Worm (Caenorhabditis elegans) whole organism, L2 larva: Measurements from ENCODE around the gene T06E4.7.

ENCODE experiments used
- R02D3.7 ChIP-seq: fragments of 150-350 bp; optimal IDR thresholded peaks from 2 replicates; lab custom pipeline; 2014; ENCODE audit warnings: missing biosample characterization, missing genetic modification characterization
- aly-2 ChIP-seq: fragments of 150-350 bp; optimal IDR thresholded peaks from 2 replicates; lab custom pipeline; 2014; ENCODE audit warnings: missing biosample characterization, missing genetic modification characterization
- dmd-4 ChIP-seq: sonication (generic microtip); optimal IDR thresholded peaks from 2 replicates; lab custom pipeline; 2017; ENCODE audit warnings: missing biosample characterization, missing genetic modification characterization
- lsy-2 ChIP-seq, 2 experiments: fragments of 150-350 bp in 1 of 2; sonication (generic microtip) in 1 of 2; optimal IDR thresholded peaks; 2 replicates each; lab custom pipeline; 2014 to 2017; ENCODE audit warnings: missing biosample characterization in 2 of 2, missing genetic modification characterization in 2 of 2
- mab-5 ChIP-seq: fragments of 150-350 bp; optimal IDR thresholded peaks from 2 replicates; lab custom pipeline; 2014; ENCODE audit warnings: missing biosample characterization, missing genetic modification characterization
- nhr-25 ChIP-seq: fragments of 150-350 bp; sonication (generic microtip); optimal IDR thresholded peaks from 3 replicates; lab custom pipeline; 2014; ENCODE audit warnings: missing biosample characterization, missing genetic modification characterization
- nhr-77 ChIP-seq: fragments of 150-350 bp; optimal IDR thresholded peaks from 2 replicates; lab custom pipeline; 2014; ENCODE audit warnings: missing biosample characterization, missing genetic modification characterization
- snpc-4 ChIP-seq: fragments of 150-350 bp; optimal IDR thresholded peaks from 2 replicates; lab custom pipeline; 2014; ENCODE audit warnings: missing biosample characterization, missing genetic modification characterization

ce11 chrV:9616130-9616529 is 10.1 kb upstream of the T06E4.7 start:
- TF ChIP-seq aly-2 (no peak), snpc-4 (tag; lab: Kevin White, UChicago) (no peak), R02D3.7 (tag; lab: Kevin White, UChicago) (no peak), dmd-4 (no peak), nhr-77 (no peak), lsy-2 (tag; optimal IDR thresholded peaks at IDR 0.05; lab: Kevin White, UChicago) (no peak), nhr-25 (no peak), mab-5 (tag; lab: Kevin White, UChicago) (no peak)
